Fruit fly (Drosophila melanogaster) S2 (cell line): ENCODE measurements around the gene RpS8.
A peak's percentile ranks its signal among the peaks of the same experiment; 100 is the strongest.

ENCODE experiments used
- CG8478 ChIP-seq: fragments of >200 bp; optimal IDR thresholded peaks from 2 replicates; lab custom pipeline; 2018
- CTCF ChIP-seq, 2 experiments: fragments of >200 bp; optimal IDR thresholded peaks; 2 replicates each; lab custom pipeline; 2018

Gene RpS8

dm6 chr3R:29861432-29862249, at the start of gene RpS8, which contains the start of gene CG15514:
Gene RpS8, plus strand, starts transcription at chr3R:29861582.
Gene CG15514, minus strand, starts transcription at chr3R:29861494.
- TF ChIP-seq CTCF (optimal IDR thresholded peaks at IDR 0.05; lab: Kevin White, UChicago) (peak in 1 of 2 experiments; percentile 15), CG8478 (lab: Kevin White, UChicago) (no peak)

dm6 chr3R:29816266-29816665, 45.1 kb upstream of the RpS8 start, which contains the start of gene Vps16B:
Gene Vps16B, minus strand, starts transcription at chr3R:29816451.
- TF ChIP-seq CG8478 (lab: Kevin White, UChicago) (no peak), CTCF (optimal IDR thresholded peaks at IDR 0.05; lab: Kevin White, UChicago) (no peak)

- TF ChIP-seq CG8478 (lab: Kevin White, UChicago) (no peak), CTCF (optimal IDR thresholded peaks at IDR 0.05; lab: Kevin White, UChicago) (no peak)
These were observed 43.7 kb upstream of the RpS8 start, which contains the start of gene CG7829 for dm6 chr3R:29817664-29818063. Gene CG7829, minus strand, starts transcription at chr3R:29817764.

- no peak for TF ChIP-seq CTCF (optimal IDR thresholded peaks at IDR 0.05; lab: Kevin White, UChicago)
These were observed 42.7 kb upstream of the RpS8 start, which contains the start of gene neo for dm6 chr3R:29818434-29819268. Gene neo, plus strand, starts transcription at chr3R:29819131.

- TF ChIP-seq CG8478 (lab: Kevin White, UChicago) (no peak), CTCF (optimal IDR thresholded peaks at IDR 0.05; lab: Kevin White, UChicago) (no peak)
These were observed 32.1 kb upstream of the RpS8 start for dm6 chr3R:29829228-29829786.

- no peak for TF ChIP-seq CTCF (optimal IDR thresholded peaks at IDR 0.05; lab: Kevin White, UChicago)
- TF ChIP-seq CG8478 (lab: Kevin White, UChicago): no peak
These were observed 30.5 kb upstream of the RpS8 start for dm6 chr3R:29830925-29831324.

dm6 chr3R:29834759-29835709, 26.3 kb upstream of the RpS8 start, which contains the start of gene Atg16:
Gene Atg16, minus strand, starts transcription at chr3R:29835101.
- TF ChIP-seq CG8478 (lab: Kevin White, UChicago) (no peak), CTCF (optimal IDR thresholded peaks at IDR 0.05; lab: Kevin White, UChicago) (no peak)

dm6 chr3R:29835710-29836049, 25.7 kb upstream of the RpS8 start, which contains the start of gene Prtl99C:
Gene Prtl99C, plus strand, starts transcription at chr3R:29835950.
- TF ChIP-seq CG8478 (lab: Kevin White, UChicago): no peak
- no peak for TF ChIP-seq CTCF (optimal IDR thresholded peaks at IDR 0.05; lab: Kevin White, UChicago)

- TF ChIP-seq CTCF (optimal IDR thresholded peaks at IDR 0.05; lab: Kevin White, UChicago) (no peak), CG8478 (lab: Kevin White, UChicago) (no peak)
These were observed 25.2 kb upstream of the RpS8 start, which contains the start of gene CG42592 for dm6 chr3R:29836188-29836587. Gene CG42592, minus strand, starts transcription at chr3R:29836288.

dm6 chr3R:29837771-29838170, 23.6 kb upstream of the RpS8 start:
- TF ChIP-seq CTCF (optimal IDR thresholded peaks at IDR 0.05; lab: Kevin White, UChicago): no peak
- no peak for TF ChIP-seq CG8478 (lab: Kevin White, UChicago)

dm6 chr3R:29838751-29839150, 22.6 kb upstream of the RpS8 start:
- no peak for TF ChIP-seq CG8478 (lab: Kevin White, UChicago)
- no peak for TF ChIP-seq CTCF (optimal IDR thresholded peaks at IDR 0.05; lab: Kevin White, UChicago)

dm6 chr3R:29839707-29840311, 21.6 kb upstream of the RpS8 start:
- TF ChIP-seq CG8478 (lab: Kevin White, UChicago) (no peak), CTCF (optimal IDR thresholded peaks at IDR 0.05; lab: Kevin White, UChicago) (no peak)

- TF ChIP-seq CTCF (optimal IDR thresholded peaks at IDR 0.05; lab: Kevin White, UChicago) (no peak), CG8478 (lab: Kevin White, UChicago) (no peak)
These were observed 20.0 kb upstream of the RpS8 start, which contains the start of gene Cad99C for dm6 chr3R:29841293-29841791. Gene Cad99C, plus strand, starts transcription at chr3R:29841657.
